Worm (Caenorhabditis elegans): ENCODE measurements around the gene Y39B6A.25.

Y39B6A.25 gene

ce11 chrV:18981736-18982135 is 44.5 kb upstream of the Y39B6A.25 start:
- TF ChIP-seq lsl-1 (GFP tag; optimal IDR thresholded peaks at IDR 0.05) (no peak), ccch-3 (GFP tag; optimal IDR thresholded peaks at IDR 0.05) (no peak), D2030.7 (GFP tag; IDR thresholded peaks at IDR 0.05) (no peak), aptf-3 (GFP tag; IDR thresholded peaks at IDR 0.05) (no peak), B0336.3 (GFP tag; IDR thresholded peaks at IDR 0.05) (no peak), ama-1 (optimal IDR thresholded peaks at IDR 0.05) (no peak), ama-1 (GFP tag; optimal IDR thresholded peaks at IDR 0.05) (no peak), nhr-120 (GFP tag; IDR thresholded peaks at IDR 0.05) (no peak), madf-8 (GFP tag; conservative IDR thresholded peaks at IDR 0.05) (no peak), Y95B8A.8 (GFP tag; IDR thresholded peaks at IDR 0.05) (no peak)

ce11 chrV:18986103-18986502 is 40.2 kb upstream of the Y39B6A.25 start:
- no peak for TF ChIP-seq F10E7.11 (tag; optimal IDR thresholded peaks at IDR 0.05)
- 0 out of 2 replicates have a peak, but pooled peaks have one; percentile 54 for TF ChIP-seq Y53G8AR.9 (GFP tag; conservative IDR thresholded peaks at IDR 0.05)

ce11 chrV:18990238-18990901 is 35.9 kb upstream of the Y39B6A.25 start, which contains the start of the genes reps-1 and Y39B6A.37:
reps-1 (minus strand) TSS chrV:18990500.
Y39B6A.37 (plus strand) TSS chrV:18990851.
- TF ChIP-seq lag-1 (GFP tag; IDR thresholded peaks at IDR 0.05) (no peak), efl-1 (GFP tag; optimal IDR thresholded peaks at IDR 0.05) (peak; percentile 1), sdz-38 (tag; optimal IDR thresholded peaks at IDR 0.05) (no peak), B0035.1 (tag; optimal IDR thresholded peaks at IDR 0.05) (no peak), zfh-2 (GFP tag; conservative IDR thresholded peaks at IDR 0.05) (0 out of 2 replicates have a peak, but pooled peaks have one; percentile 34), B0019.2 (GFP tag; conservative IDR thresholded peaks at IDR 0.05) (no peak; the same call in 1 of the 2 replicates), sptf-2 (GFP tag; optimal IDR thresholded peaks at IDR 0.05) (no peak), ceh-58 (GFP tag; IDR thresholded peaks at IDR 0.05) (no peak), nfya-1 (tag; optimal IDR thresholded peaks at IDR 0.05; ENCODE audit: borderline replicate concordance, insufficient read depth) (no peak), Y53G8AR.9 (GFP tag; conservative IDR thresholded peaks at IDR 0.05) (peak; percentile 94), zim-3 (tag; optimal IDR thresholded peaks at IDR 0.05) (no peak), lin-35 (GFP tag; optimal IDR thresholded peaks at IDR 0.05) (peak in 1 of 3 experiments; percentile 77), nhr-179 (tag; optimal IDR thresholded peaks at IDR 0.05) (no peak), snpc-1.3 (tag; optimal IDR thresholded peaks at IDR 0.05; ENCODE audit: insufficient read depth) (peak; percentile 1), lin-54 (GFP tag; optimal IDR thresholded peaks at IDR 0.05) (peak; percentile 74), Y67H2A.10 (GFP tag; conservative IDR thresholded peaks at IDR 0.05) (no peak), ceh-100 (GFP tag; IDR thresholded peaks at IDR 0.05) (no peak), cebp-2 (GFP tag; IDR thresholded peaks at IDR 0.05) (no peak), ztf-26 (tag; optimal IDR thresholded peaks at IDR 0.05) (peak; percentile 46), F33H1.4 (GFP tag; IDR thresholded peaks at IDR 0.05) (peak; percentile 44), egrh-3 (GFP tag; IDR thresholded peaks at IDR 0.05) (no peak), hmg-1.2 (GFP tag; IDR thresholded peaks at IDR 0.05) (peak; percentile 43; the same call in 1 of the 2 replicates), lsl-1 (GFP tag; optimal IDR thresholded peaks at IDR 0.05) (peak; percentile 58), T07F8.4 (tag; optimal IDR thresholded peaks at IDR 0.05) (no peak), rpc-1 (optimal IDR thresholded peaks at IDR 0.05) (no peak), rpc-1 (tag; optimal IDR thresholded peaks at IDR 0.05) (no peak), gei-17 (GFP tag; optimal IDR thresholded peaks at IDR 0.05) (peak; percentile 27), die-1 (tag; optimal IDR thresholded peaks at IDR 0.05) (no peak), F23B12.7 (tag; optimal IDR thresholded peaks at IDR 0.05; ENCODE audit: insufficient read depth) (peak; percentile 20), madf-6 (GFP tag; IDR thresholded peaks at IDR 0.05) (peak; percentile 69), pbrm-1 (GFP tag; IDR thresholded peaks at IDR 0.05) (peak; percentile 85), dox-1 (GFP tag; IDR thresholded peaks at IDR 0.05) (peak; percentile 85), cebp-1 (GFP tag; IDR thresholded peaks at IDR 0.05) (no peak), cebp-1 (tag; optimal IDR thresholded peaks at IDR 0.05) (peak; percentile 78), B0261.1 (tag; optimal IDR thresholded peaks at IDR 0.05) (peak; percentile 1), D2030.7 (GFP tag; IDR thresholded peaks at IDR 0.05) (peak; percentile 78), C06A6.2 (GFP tag; conservative IDR thresholded peaks at IDR 0.05) (peak; percentile 72)

Measured in whole organism, young adult.